Fruit fly (Drosophila melanogaster): Measurements from ENCODE around the gene hid.

The hid gene

dm6 chr3L:18213745-18214144 is 28.3 kb upstream of the hid start (continued):
- peak; percentile 50 for TF ChIP-seq sqz (GFP tag; optimal IDR thresholded peaks at IDR 0.05)
- no peak for TF ChIP-seq h (optimal IDR thresholded peaks at IDR 0.05)
- no peak for TF ChIP-seq CG2129 (GFP tag; IDR thresholded peaks at IDR 0.05; ENCODE audit: partially characterized antibody)
- TF ChIP-seq Hey (tag; optimal IDR thresholded peaks at IDR 0.05) = no peak
- TF ChIP-seq grn (GFP tag; optimal IDR thresholded peaks at IDR 0.05) = peak; percentile 72
- no peak for TF ChIP-seq Med (GFP tag)
- no peak for TF ChIP-seq CG32772 (GFP tag; IDR thresholded peaks at IDR 0.05)
- no peak for TF ChIP-seq Neu2 (GFP tag; optimal IDR thresholded peaks at IDR 0.05; ENCODE audit: borderline replicate concordance)
- no peak for TF ChIP-seq CG10431 (GFP tag; optimal IDR thresholded peaks at IDR 0.05)
- TF ChIP-seq CG9932 (GFP tag; IDR thresholded peaks at IDR 0.05) = no peak
- TF ChIP-seq Ssrp (tag; optimal IDR thresholded peaks at IDR 0.05) = no peak

- TF ChIP-seq tin (GFP tag; optimal IDR thresholded peaks at IDR 0.05) (peak; percentile 80), psq (GFP tag; optimal IDR thresholded peaks at IDR 0.05) (peak; percentile 9), fd102C (GFP tag; optimal IDR thresholded peaks at IDR 0.05) (peak; percentile 6), Ssrp (tag; optimal IDR thresholded peaks at IDR 0.05) (peak; percentile 71), toy (GFP tag; IDR thresholded peaks at IDR 0.05) (0 out of 2 replicates have a peak, but pooled peaks have one; percentile 31), vfl (GFP tag; optimal IDR thresholded peaks at IDR 0.05) (peak; percentile 13), insv (GFP tag; optimal IDR thresholded peaks at IDR 0.05) (no peak), Pdp1 (GFP tag; optimal IDR thresholded peaks at IDR 0.05) (peak; percentile 58 to 68), CG3847 (GFP tag; IDR thresholded peaks at IDR 0.05) (peak; percentile 87; the same call in 1 of the 2 replicates), CG18599 (GFP tag; optimal IDR thresholded peaks at IDR 0.05) (peak; percentile 67), Adf1 (GFP tag; IDR thresholded peaks at IDR 0.05) (no peak), kay (GFP tag; optimal IDR thresholded peaks at IDR 0.05) (peak; percentile 40), chn (GFP tag; optimal IDR thresholded peaks at IDR 0.05) (peak; percentile 51), gfzf (GFP tag; optimal IDR thresholded peaks at IDR 0.05) (no peak), CG17328 (GFP tag; IDR thresholded peaks at IDR 0.05) (peak; percentile 95), Dll (GFP tag; IDR thresholded peaks at IDR 0.05; ENCODE audit: partially characterized antibody) (no peak), CG16779 (GFP tag; IDR thresholded peaks at IDR 0.05) (peak; percentile 66; the same call in 1 of the 2 replicates), ken (GFP tag; IDR thresholded peaks at IDR 0.05) (peak; percentile 96), Dek (tag; optimal IDR thresholded peaks at IDR 0.05) (peak; percentile 54), NC2α (GFP tag; optimal IDR thresholded peaks at IDR 0.05) (peak; percentile 48), Rfx (GFP tag; IDR thresholded peaks at IDR 0.05) (peak; percentile 88), CG31365 (tag; optimal IDR thresholded peaks at IDR 0.05) (peak; percentile 14), D (optimal IDR thresholded peaks at IDR 0.05) (no peak), D (GFP tag; optimal IDR thresholded peaks at IDR 0.05) (peak; percentile 80), CG13424 (tag; optimal IDR thresholded peaks at IDR 0.05) (peak; percentile 69), cato (GFP tag; optimal IDR thresholded peaks at IDR 0.05; ENCODE audit: borderline replicate concordance) (no peak), Doc2 (GFP tag; IDR thresholded peaks at IDR 0.05) (no peak; the same call in 1 of the 2 replicates), nmo (GFP tag; optimal IDR thresholded peaks at IDR 0.05) (peak; percentile 78), Elba2 (GFP tag; optimal IDR thresholded peaks at IDR 0.05) (no peak), CG12155 (GFP tag; optimal IDR thresholded peaks at IDR 0.05) (peak; percentile 48), CoRest (tag; optimal IDR thresholded peaks at IDR 0.05) (peak; percentile 60), ttk (GFP tag; IDR thresholded peaks at IDR 0.05) (peak; percentile 91), CG4617 (GFP tag; optimal IDR thresholded peaks at IDR 0.05; ENCODE audit: borderline replicate concordance) (peak; percentile 4), br (optimal IDR thresholded peaks at IDR 0.05) (no peak), dysf (GFP tag; IDR thresholded peaks at IDR 0.05) (peak; percentile 94), gsb-n (tag; optimal IDR thresholded peaks at IDR 0.05) (peak; percentile 91), CG15269 (tag; optimal IDR thresholded peaks at IDR 0.05) (peak; percentile 74), CG31441 (GFP tag; IDR thresholded peaks at IDR 0.05) (peak; percentile 68), CG33557 (GFP tag; optimal IDR thresholded peaks at IDR 0.05) (no peak), lab (GFP tag; optimal IDR thresholded peaks at IDR 0.05) (peak; percentile 69), Dp (GFP tag; optimal IDR thresholded peaks at IDR 0.05) (no peak)
These were observed 26.8 kb upstream of the hid start for dm6 chr3L:18212237-18212653.

All from whole organism, embryonic.